Worm (Caenorhabditis elegans) whole organism, mixed stage, embryonic: ENCODE measurements around the gene R09E12.9.
"Not testable (repeated sequence)": the region's sequence is repeated elsewhere in the genome, so short reads cannot be mapped to it uniquely, and the experiment has no call there.

Experiments
- M03D4.4 ChIP-seq: sonication (generic microtip); optimal IDR thresholded peaks from 2 replicates; lab custom pipeline; 2017; ENCODE audit warnings: mild to moderate bottlenecking, missing genetic modification characterization, missing compliant biosample characterization
- ceh-83 ChIP-seq: fragments of 200-800 bp; sonication (Bioruptor generic); optimal IDR thresholded peaks from 2 replicates; lab custom pipeline; 2018; ENCODE audit warnings: mild to moderate bottlenecking, missing genetic modification characterization, missing compliant biosample characterization
- ham-2 ChIP-seq: fragments of 200-800 bp; sonication (Bioruptor generic); optimal IDR thresholded peaks from 2 replicates; lab custom pipeline; 2018; ENCODE audit warnings: mild to moderate bottlenecking, missing genetic modification characterization, missing compliant biosample characterization
- hlh-1 ChIP-seq: fragments of 150-350 bp; optimal IDR thresholded peaks from 2 replicates; lab custom pipeline; 2014; ENCODE audit warnings: missing biosample characterization, missing genetic modification reagents, missing genetic modification characterization
- mab-5 ChIP-seq: fragments of 150-350 bp; optimal IDR thresholded peaks from 2 replicates; lab custom pipeline; 2014; ENCODE audit warnings: missing biosample characterization, missing genetic modification characterization
- mls-2 ChIP-seq: sonication (generic microtip); optimal IDR thresholded peaks from 2 replicates; lab custom pipeline; 2016; ENCODE audit warnings: mild to moderate bottlenecking, missing genetic modification characterization, moderate library complexity, missing compliant biosample characterization
- nhr-28 ChIP-seq: fragments of 150-350 bp; optimal IDR thresholded peaks from 2 replicates; lab custom pipeline; 2014; ENCODE audit warnings: missing biosample characterization, missing genetic modification characterization
- sem-2 ChIP-seq: fragments of 200-800 bp; sonication (Bioruptor generic); optimal IDR thresholded peaks from 2 replicates; lab custom pipeline; 2018; ENCODE audit warnings: mild to moderate bottlenecking, missing genetic modification characterization, missing compliant biosample characterization
- snpc-4 ChIP-seq: fragments of 150-350 bp; optimal IDR thresholded peaks from 2 replicates; lab custom pipeline; 2014; ENCODE audit warnings: missing biosample characterization, missing genetic modification characterization
- unc-39 ChIP-seq: fragments of 150-350 bp; optimal IDR thresholded peaks from 2 replicates; lab custom pipeline; 2014; ENCODE audit warnings: missing biosample characterization, missing genetic modification characterization

R09E12.9 gene

ce11 chrV:822922-823321 is 45.5 kb downstream of the R09E12.9 start, which contains the start of gene srx-31:
Gene srx-31 (minus strand): TSS chrV:823022.
- TF ChIP-seq sem-2 (GFP tag; lab: Kevin White, UChicago); unc-39 (tag; lab: Kevin White, UChicago); ceh-83 (GFP tag; lab: Kevin White, UChicago): not testable (repeated sequence)

ce11 chrV:826097-826496 is 48.7 kb downstream of the R09E12.9 start, which contains the start of gene F41H8.2:
Gene F41H8.2 (plus strand): TSS chrV:826397.
- TF ChIP-seq ham-2 (GFP tag; lab: Kevin White, UChicago) (no peak), hlh-1 (tag; lab: Kevin White, UChicago) (no peak), nhr-28 (tag; lab: Kevin White, UChicago) (no peak), mab-5 (tag; lab: Kevin White, UChicago) (no peak), M03D4.4 (tag; lab: Kevin White, UChicago) (no peak), mls-2 (no peak), snpc-4 (tag; lab: Kevin White, UChicago) (no peak), ceh-83 (GFP tag; lab: Kevin White, UChicago) (no peak)
- TF ChIP-seq, all 35 proteins: peak for 0
